Worm (Caenorhabditis elegans) whole organism, late embryonic: ENCODE data around the gene alh-8.
"Not testable (repeated sequence)": the region's sequence is repeated elsewhere in the genome, so short reads cannot be mapped to it uniquely, and the experiment has no call there.

ENCODE experiments used
- F13H6.1 ChIP-seq: sonication (generic microtip); optimal IDR thresholded peaks from 2 replicates; lab custom pipeline; 2016; ENCODE audit warnings: missing genetic modification characterization, missing compliant biosample characterization
- ahr-1 ChIP-seq: sonication (generic microtip); optimal IDR thresholded peaks from 2 replicates; lab custom pipeline; 2016; ENCODE audit warnings: missing genetic modification characterization, missing compliant biosample characterization
- eyg-1 ChIP-seq: sonication (generic microtip); optimal IDR thresholded peaks from 2 replicates; lab custom pipeline; 2016; ENCODE audit warnings: missing genotype, missing genetic modification characterization, missing compliant biosample characterization
- gmeb-2 ChIP-seq: sonication (generic microtip); optimal IDR thresholded peaks from 2 replicates; lab custom pipeline; 2016; ENCODE audit warnings: missing genetic modification characterization, inconsistent platforms, missing compliant biosample characterization
- hlh-15 ChIP-seq: sonication (generic microtip); optimal IDR thresholded peaks from 2 replicates; lab custom pipeline; 2016; ENCODE audit warnings: missing genetic modification characterization, missing compliant biosample characterization
- odd-2 ChIP-seq: sonication (generic microtip); optimal IDR thresholded peaks from 2 replicates; lab custom pipeline; 2017; ENCODE audit warnings: antibody characterized with exemption, mild to moderate bottlenecking, missing genetic modification characterization, missing compliant biosample characterization
- unc-55 ChIP-seq: sonication (generic microtip); optimal IDR thresholded peaks from 2 replicates; lab custom pipeline; 2017; ENCODE audit warnings: missing biosample characterization, missing genetic modification reagents, missing genetic modification characterization
- ztf-16 ChIP-seq: sonication (generic microtip); optimal IDR thresholded peaks from 2 replicates; lab custom pipeline; 2017; ENCODE audit warnings: missing genetic modification characterization, missing compliant biosample characterization

DNA sequence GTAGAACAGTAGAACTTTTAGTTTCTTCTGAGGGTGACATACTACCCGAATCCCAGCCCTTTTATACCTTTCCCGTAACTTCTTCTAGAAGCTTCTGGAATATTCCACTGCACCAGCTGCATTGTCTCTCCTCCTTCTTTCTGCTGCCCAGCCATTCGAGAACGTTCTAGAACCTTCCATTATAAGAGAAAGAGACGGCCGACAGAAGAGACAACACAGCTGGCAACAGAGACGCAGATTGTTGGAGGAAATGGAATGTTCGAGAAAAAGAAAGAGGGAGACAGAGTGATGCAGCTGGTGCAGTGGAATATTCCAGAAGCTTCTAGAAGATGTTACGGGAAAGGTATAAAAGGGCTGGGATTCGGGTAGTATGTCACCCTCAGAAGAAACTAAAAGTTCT, 30.4 kb downstream of the alh-8 start, which contains the start of the genes F44E5.4 and F44E5.5:
- not testable (repeated sequence) for TF ChIP-seq ahr-1; F13H6.1 (tag; lab: Kevin White, UChicago); hlh-15 (tag; lab: Kevin White, UChicago); odd-2; ztf-16 (tag; lab: Kevin White, UChicago); eyg-1 (tag; lab: Kevin White, UChicago)
- TF ChIP-seq gmeb-2 (peak; percentile 84), unc-55 (GFP tag; lab: Kevin White, UChicago) (peak; percentile 86)
